Worm (Caenorhabditis elegans) whole organism, L2 larva: ENCODE data around the gene exc-5.
A peak's percentile ranks its signal among the peaks of the same experiment; 100 is the strongest.

Experiments used
- C34F6.9 ChIP-seq: fragments of 150-350 bp; optimal IDR thresholded peaks from 2 replicates; lab custom pipeline; 2014; ENCODE audit warnings: missing biosample characterization, missing genetic modification characterization
- F13H6.1 ChIP-seq: sonication (generic microtip); optimal IDR thresholded peaks from 2 replicates; lab custom pipeline; 2016; ENCODE audit warnings: missing genetic modification characterization, missing compliant biosample characterization
- Y55F3AM.14 ChIP-seq: fragments of 200-800 bp; sonication (Bioruptor generic); optimal IDR thresholded peaks from 2 replicates; lab custom pipeline; 2018; ENCODE audit warnings: mild to moderate bottlenecking, missing genetic modification characterization, missing compliant biosample characterization
- ZK546.5 ChIP-seq: sonication (generic microtip); optimal IDR thresholded peaks from 2 replicates; lab custom pipeline; 2017; ENCODE audit warnings: missing biosample characterization, missing genetic modification characterization
- alr-1 ChIP-seq: fragments of 150-350 bp; optimal IDR thresholded peaks from 2 replicates; lab custom pipeline; 2014; ENCODE audit warnings: missing biosample characterization, missing genetic modification characterization
- aly-2 ChIP-seq: fragments of 150-350 bp; optimal IDR thresholded peaks from 2 replicates; lab custom pipeline; 2014; ENCODE audit warnings: missing biosample characterization, missing genetic modification characterization
- ama-1 ChIP-seq: fragments of 150-350 bp; optimal IDR thresholded peaks from 2 replicates; lab custom pipeline; 2018; ENCODE audit warnings: inconsistent platforms
- blmp-1 ChIP-seq: sonication (generic microtip); optimal IDR thresholded peaks from 2 replicates; lab custom pipeline; 2017; ENCODE audit warnings: missing genetic modification characterization, mild to moderate bottlenecking, missing compliant biosample characterization, antibody characterized with exemption, moderate library complexity; ENCODE audit not compliant: insufficient read depth
- ceh-16 ChIP-seq: fragments of 150-350 bp; optimal IDR thresholded peaks from 2 replicates; lab custom pipeline; 2014; ENCODE audit warnings: missing biosample characterization, missing genetic modification characterization
- ceh-82 ChIP-seq: fragments of 150-350 bp; optimal IDR thresholded peaks from 2 replicates; lab custom pipeline; 2014; ENCODE audit warnings: missing biosample characterization, missing genetic modification characterization
- crh-2 ChIP-seq: sonication (generic microtip); optimal IDR thresholded peaks from 2 replicates; lab custom pipeline; 2017; ENCODE audit warnings: missing biosample characterization, missing genetic modification characterization
- dmd-4 ChIP-seq: sonication (generic microtip); optimal IDR thresholded peaks from 2 replicates; lab custom pipeline; 2017; ENCODE audit warnings: missing biosample characterization, missing genetic modification characterization
- egl-27 ChIP-seq: sonication (generic microtip); optimal IDR thresholded peaks from 3 replicates; lab custom pipeline; 2017; ENCODE audit warnings: missing biosample characterization, missing genetic modification reagents, missing genetic modification characterization
- elt-1 ChIP-seq: fragments of 150-350 bp; optimal IDR thresholded peaks from 2 replicates; lab custom pipeline; 2014; ENCODE audit warnings: missing biosample characterization, missing genetic modification characterization
- elt-3 ChIP-seq: sonication (generic microtip); optimal IDR thresholded peaks from 2 replicates; lab custom pipeline; 2017; ENCODE audit warnings: missing biosample characterization, missing genetic modification characterization
- fos-1 ChIP-seq: fragments of 150-350 bp; optimal IDR thresholded peaks from 2 replicates; lab custom pipeline; 2014; ENCODE audit warnings: missing biosample characterization, missing genetic modification characterization
- gmeb-1 ChIP-seq: fragments of 150-350 bp; optimal IDR thresholded peaks from 2 replicates; lab custom pipeline; 2014; ENCODE audit warnings: missing biosample characterization, missing genetic modification characterization
- lin-11 ChIP-seq: fragments of 150-350 bp; sonication (generic microtip); optimal IDR thresholded peaks from 2 replicates; lab custom pipeline; 2014; ENCODE audit warnings: missing biosample characterization, missing genetic modification characterization, inconsistent platforms, mixed read lengths
- lin-13 ChIP-seq: fragments of 150-350 bp; optimal IDR thresholded peaks from 2 replicates; lab custom pipeline; 2014; ENCODE audit warnings: missing biosample characterization, missing genetic modification reagents, missing genetic modification characterization
- lin-39 ChIP-seq: fragments of 150-350 bp; optimal IDR thresholded peaks from 2 replicates; lab custom pipeline; 2014; ENCODE audit warnings: missing biosample characterization, missing genetic modification reagents, missing genetic modification characterization
- lsy-2 ChIP-seq, 2 experiments: fragments of 150-350 bp in 1 of 2; sonication (generic microtip) in 1 of 2; optimal IDR thresholded peaks; 2 replicates each; lab custom pipeline; 2014 to 2017; ENCODE audit warnings: missing biosample characterization in 2 of 2, missing genetic modification characterization in 2 of 2
- mab-5 ChIP-seq: fragments of 150-350 bp; optimal IDR thresholded peaks from 2 replicates; lab custom pipeline; 2014; ENCODE audit warnings: missing biosample characterization, missing genetic modification characterization
- mbf-1 ChIP-seq: sonication (generic microtip); optimal IDR thresholded peaks from 2 replicates; lab custom pipeline; 2017; ENCODE audit warnings: missing biosample characterization, missing genetic modification characterization
- mdl-1 ChIP-seq, 2 experiments: fragments of 150-350 bp in 1 of 2; sonication (generic microtip) in 1 of 2; optimal IDR thresholded peaks; 2 replicates each; lab custom pipeline; 2017; ENCODE audit warnings: missing biosample characterization in 2 of 2, missing genetic modification characterization in 2 of 2
- nhr-10 ChIP-seq: sonication (generic microtip); optimal IDR thresholded peaks from 2 replicates; lab custom pipeline; 2017; ENCODE audit warnings: missing biosample characterization, missing genetic modification characterization
- nhr-11 ChIP-seq: fragments of 150-350 bp; optimal IDR thresholded peaks from 2 replicates; lab custom pipeline; 2014; ENCODE audit warnings: missing biosample characterization, missing genetic modification characterization
- nhr-12 ChIP-seq: fragments of 150-350 bp; optimal IDR thresholded peaks from 2 replicates; lab custom pipeline; 2014; ENCODE audit warnings: missing biosample characterization, missing genetic modification characterization
- nhr-129 ChIP-seq: fragments of 150-350 bp; optimal IDR thresholded peaks from 2 replicates; lab custom pipeline; 2014; ENCODE audit warnings: missing biosample characterization, missing genetic modification characterization
- nhr-21 ChIP-seq: fragments of 150-350 bp; optimal IDR thresholded peaks from 2 replicates; lab custom pipeline; 2014; ENCODE audit warnings: missing biosample characterization, missing genetic modification characterization
- nhr-23 ChIP-seq: fragments of 150-350 bp; optimal IDR thresholded peaks from 2 replicates; lab custom pipeline; 2014; ENCODE audit warnings: missing biosample characterization, missing genetic modification reagents, missing genetic modification characterization
- nhr-237 ChIP-seq: fragments of 150-350 bp; optimal IDR thresholded peaks from 2 replicates; lab custom pipeline; 2014; ENCODE audit warnings: missing biosample characterization, missing genetic modification characterization
- nhr-25 ChIP-seq: fragments of 150-350 bp; sonication (generic microtip); optimal IDR thresholded peaks from 3 replicates; lab custom pipeline; 2014; ENCODE audit warnings: missing biosample characterization, missing genetic modification characterization
- nhr-6 ChIP-seq: fragments of 150-350 bp; optimal IDR thresholded peaks from 2 replicates; lab custom pipeline; 2014; ENCODE audit warnings: missing biosample characterization, missing genetic modification characterization
- nhr-77 ChIP-seq: fragments of 150-350 bp; optimal IDR thresholded peaks from 2 replicates; lab custom pipeline; 2014; ENCODE audit warnings: missing biosample characterization, missing genetic modification characterization
- peb-1 ChIP-seq: fragments of 150-350 bp; optimal IDR thresholded peaks from 2 replicates; lab custom pipeline; 2014; ENCODE audit warnings: missing biosample characterization, missing genetic modification characterization
- skn-1 ChIP-seq: sonication (generic microtip); optimal IDR thresholded peaks from 2 replicates; lab custom pipeline; 2017; ENCODE audit warnings: missing biosample characterization, missing genetic modification characterization
- sma-3 ChIP-seq: sonication (generic microtip); optimal IDR thresholded peaks from 2 replicates; lab custom pipeline; 2016; ENCODE audit warnings: missing genetic modification reagents, missing genetic modification characterization, missing compliant biosample characterization
- sma-9 ChIP-seq, 2 experiments: fragments of 150-350 bp in 1 of 2; sonication (generic microtip) in 1 of 2; optimal IDR thresholded peaks; 2 replicates each; lab custom pipeline; 2014 to 2016; ENCODE audit warnings: missing genetic modification characterization in 2 of 2, mild to moderate bottlenecking in 1 of 2, missing biosample characterization in 1 of 2, missing compliant biosample characterization in 1 of 2, missing genetic modification reagents in 1 of 2, moderate library complexity in 1 of 2
- snpc-4 ChIP-seq: fragments of 150-350 bp; optimal IDR thresholded peaks from 2 replicates; lab custom pipeline; 2014; ENCODE audit warnings: missing biosample characterization, missing genetic modification characterization
- unc-39 ChIP-seq: fragments of 150-350 bp; optimal IDR thresholded peaks from 2 replicates; lab custom pipeline; 2014; ENCODE audit warnings: missing biosample characterization, missing genetic modification characterization
- unc-55 ChIP-seq: fragments of 150-350 bp; sonication (generic microtip); optimal IDR thresholded peaks from 3 replicates; lab custom pipeline; 2014; ENCODE audit warnings: missing biosample characterization, missing genetic modification reagents, missing genetic modification characterization
- unc-62 ChIP-seq: fragments of 150-350 bp; optimal IDR thresholded peaks from 2 replicates; lab custom pipeline; 2014; ENCODE audit warnings: missing biosample characterization, missing genetic modification reagents, missing genetic modification characterization
- zag-1 ChIP-seq: fragments of 150-350 bp; optimal IDR thresholded peaks from 2 replicates; lab custom pipeline; 2014; ENCODE audit warnings: missing biosample characterization, missing genetic modification characterization
- ztf-1 ChIP-seq: fragments of 200-800 bp; sonication (Bioruptor generic); conservative IDR thresholded peaks from 2 replicates; pipeline ENCODE4 v1.3.6; 2022; ENCODE audit warnings: missing genetic modification characterization, missing compliant biosample characterization
- ztf-11 ChIP-seq: sonication (generic microtip); optimal IDR thresholded peaks from 2 replicates; lab custom pipeline; 2017; ENCODE audit warnings: missing biosample characterization, missing genetic modification characterization
- ztf-4 ChIP-seq: fragments of 150-350 bp; optimal IDR thresholded peaks from 2 replicates; lab custom pipeline; 2014; ENCODE audit warnings: missing biosample characterization, missing genetic modification characterization

The exc-5 gene

ce11 chrIV:8794895-8795665, 18.4 kb downstream of the exc-5 start (continued):
- no peak for TF ChIP-seq elt-3 (tag; lab: Kevin White, UChicago)
- TF ChIP-seq F13H6.1 (tag; lab: Kevin White, UChicago): peak; percentile 93
- peak; percentile 89 for TF ChIP-seq nhr-25
- no peak for TF ChIP-seq ZK546.5 (tag; lab: Kevin White, UChicago)
- no peak for TF ChIP-seq nhr-10
- TF ChIP-seq Y55F3AM.14 (GFP tag; lab: Kevin White, UChicago): peak; percentile 97
- peak; percentile 17 for TF ChIP-seq gmeb-1 (tag; lab: Kevin White, UChicago)
- peak; percentile 88 for TF ChIP-seq blmp-1 (tag; lab: Kevin White, UChicago)
- no peak for TF ChIP-seq lin-39
- no peak for TF ChIP-seq ztf-1 (GFP tag; lab: Robert Waterston, UW)
- TF ChIP-seq ztf-11 (tag; lab: Kevin White, UChicago): no peak
- TF ChIP-seq nhr-12 (tag; lab: Kevin White, UChicago): no peak
- peak; percentile 87 for TF ChIP-seq ztf-4 (tag; lab: Kevin White, UChicago)
- peak; percentile 80 for TF ChIP-seq fos-1 (tag; lab: Kevin White, UChicago)
- TF ChIP-seq alr-1 (tag; lab: Kevin White, UChicago): no peak
- no peak for TF ChIP-seq elt-1 (tag; lab: Kevin White, UChicago)
- TF ChIP-seq sma-9 (GFP tag; optimal IDR thresholded peaks at IDR 0.05; lab: Kevin White, UChicago): peak; percentile 90
- TF ChIP-seq sma-9 (tag; optimal IDR thresholded peaks at IDR 0.05; lab: Kevin White, UChicago): no peak
- no peak for TF ChIP-seq nhr-237 (tag; lab: Kevin White, UChicago)
- peak; percentile 71 for TF ChIP-seq nhr-129
- TF ChIP-seq mab-5 (tag; lab: Kevin White, UChicago): peak; percentile 31
- TF ChIP-seq peb-1 (tag; lab: Kevin White, UChicago): no peak
- no peak for TF ChIP-seq skn-1 (tag; lab: Kevin White, UChicago)
- TF ChIP-seq nhr-77 (tag; lab: Kevin White, UChicago): no peak
- peak; percentile 29 for TF ChIP-seq unc-39 (tag; lab: Kevin White, UChicago)
- TF ChIP-seq sma-3: peak; percentile 77

ce11 chrIV:8793223-8793622, 20.2 kb downstream of the exc-5 start:
- TF ChIP-seq nhr-12 (tag; lab: Kevin White, UChicago) (no peak), lsy-2 (tag; optimal IDR thresholded peaks at IDR 0.05; lab: Kevin White, UChicago) (no peak), lin-11 (tag; lab: Kevin White, UChicago) (no peak), ceh-16 (no peak), sma-9 (GFP tag; optimal IDR thresholded peaks at IDR 0.05; lab: Kevin White, UChicago) (peak; percentile 79), sma-9 (tag; optimal IDR thresholded peaks at IDR 0.05; lab: Kevin White, UChicago) (no peak), ama-1 (lab: Kevin White, UChicago) (no peak), blmp-1 (tag; lab: Kevin White, UChicago) (peak; percentile 74), C34F6.9 (tag; lab: Kevin White, UChicago) (no peak), nhr-25 (peak; percentile 57), nhr-6 (no peak), ztf-1 (GFP tag; lab: Robert Waterston, UW) (no peak), ceh-82 (tag; lab: Kevin White, UChicago) (no peak), nhr-21 (peak; percentile 77), snpc-4 (tag; lab: Kevin White, UChicago) (no peak), dmd-4 (tag; lab: Kevin White, UChicago) (no peak), peb-1 (tag; lab: Kevin White, UChicago) (no peak), unc-62 (no peak), alr-1 (tag; lab: Kevin White, UChicago) (no peak), egl-27 (peak; percentile 61), mdl-1 (tag; optimal IDR thresholded peaks at IDR 0.05; lab: Kevin White, UChicago) (no peak), ztf-4 (tag; lab: Kevin White, UChicago) (no peak), aly-2 (tag; lab: Kevin White, UChicago) (no peak), ztf-11 (tag; lab: Kevin White, UChicago) (no peak), zag-1 (tag; lab: Kevin White, UChicago) (no peak), skn-1 (tag; lab: Kevin White, UChicago) (no peak), F13H6.1 (tag; lab: Kevin White, UChicago) (peak; percentile 8), nhr-129 (no peak), fos-1 (tag; lab: Kevin White, UChicago) (peak; percentile 92), unc-55 (GFP tag; lab: Kevin White, UChicago) (no peak), unc-39 (tag; lab: Kevin White, UChicago) (no peak), Y55F3AM.14 (GFP tag; lab: Kevin White, UChicago) (peak; percentile 38), ZK546.5 (tag; lab: Kevin White, UChicago) (no peak), elt-3 (tag; lab: Kevin White, UChicago) (no peak), nhr-11 (tag; lab: Kevin White, UChicago) (no peak), lin-13 (GFP tag; lab: Kevin White, UChicago) (no peak), nhr-77 (tag; lab: Kevin White, UChicago) (no peak), nhr-23 (tag; lab: Kevin White, UChicago) (no peak), nhr-10 (no peak), sma-3 (peak; percentile 68), elt-1 (tag; lab: Kevin White, UChicago) (no peak), gmeb-1 (tag; lab: Kevin White, UChicago) (no peak), crh-2 (tag; lab: Kevin White, UChicago) (no peak), mbf-1 (tag; lab: Kevin White, UChicago) (no peak), lin-39 (no peak), nhr-237 (tag; lab: Kevin White, UChicago) (no peak)
